Fruit fly (Drosophila melanogaster) whole organism, wandering third instar larva: ENCODE measurements around the gene Kap-alpha1.
A peak's percentile ranks its signal among the peaks of the same experiment; 100 is the strongest.

Experiments
- Abd-B ChIP-seq: fragments of >200 bp; optimal IDR thresholded peaks from 2 replicates; lab custom pipeline; 2017; ENCODE audit warnings: missing biosample characterization, missing genetic modification characterization
- CG32264 ChIP-seq: fragments of 200-800 bp; sonication (Bioruptor generic); optimal IDR thresholded peaks from 2 replicates; lab custom pipeline; 2016; ENCODE audit warnings: missing biosample characterization, missing genetic modification characterization
- CG9705 ChIP-seq: fragments of 200-800 bp; sonication (Bioruptor generic); optimal IDR thresholded peaks from 2 replicates; lab custom pipeline; 2018; ENCODE audit warnings: missing biosample characterization, mild to moderate bottlenecking, missing genetic modification characterization
- CrebA ChIP-seq: fragments of 200-800 bp; sonication (Bioruptor generic); optimal IDR thresholded peaks from 2 replicates; lab custom pipeline; 2016; ENCODE audit warnings: missing biosample characterization, mild to moderate bottlenecking, missing genetic modification characterization, borderline replicate concordance
- Dfd ChIP-seq: fragments of >200 bp; optimal IDR thresholded peaks from 2 replicates; lab custom pipeline; 2017; ENCODE audit warnings: missing biosample characterization, missing genetic modification characterization
- Dif ChIP-seq: fragments of 200-275, 200-300 bp; sonication (Bioruptor generic); optimal IDR thresholded peaks from 2 replicates; lab custom pipeline; 2018; ENCODE audit warnings: missing biosample characterization, missing genetic modification characterization; ENCODE audit not compliant: partially characterized antibody
- GATAd ChIP-seq: sonication (Bioruptor generic); optimal IDR thresholded peaks from 2 replicates; lab custom pipeline; 2016; ENCODE audit warnings: missing biosample characterization, missing genetic modification characterization
- HLH106 ChIP-seq: fragments of 200-800 bp; optimal IDR thresholded peaks from 3 replicates; lab custom pipeline; 2019; ENCODE audit warnings: missing biosample characterization, mild to moderate bottlenecking, missing genetic modification characterization, moderate library complexity
- Hnf4 ChIP-seq: fragments of 200-800 bp; sonication (Bioruptor generic); optimal IDR thresholded peaks from 2 replicates; lab custom pipeline; 2016; ENCODE audit warnings: missing biosample characterization, mild to moderate bottlenecking, missing genetic modification characterization
- Hr78 ChIP-seq: fragments of >200 bp; optimal IDR thresholded peaks from 2 replicates; lab custom pipeline; 2017; ENCODE audit warnings: missing biosample characterization, missing genetic modification characterization
- Hr83 ChIP-seq: fragments of 200-300 bp; sonication (Bioruptor generic); optimal IDR thresholded peaks from 2 replicates; lab custom pipeline; 2016; ENCODE audit warnings: missing biosample characterization, mild to moderate bottlenecking, missing genetic modification characterization, moderate library complexity; ENCODE audit not compliant: poor library complexity, severe bottlenecking
- Jra ChIP-seq: sonication (Bioruptor generic); optimal IDR thresholded peaks from 2 replicates; lab custom pipeline; 2016; ENCODE audit warnings: missing biosample characterization, missing genetic modification characterization
- Mio ChIP-seq: sonication (Bioruptor generic); optimal IDR thresholded peaks from 2 replicates; lab custom pipeline; 2016; ENCODE audit warnings: missing biosample characterization, missing genetic modification characterization
- Myc ChIP-seq: fragments of >200 bp; optimal IDR thresholded peaks from 2 replicates; lab custom pipeline; 2017
- N ChIP-seq: fragments of >200 bp; optimal IDR thresholded peaks from 2 replicates; lab custom pipeline; 2018; ENCODE audit warnings: missing biosample characterization, missing external identifiers, missing genetic modification characterization
- OdsH ChIP-seq: fragments of 200-800 bp; sonication (Bioruptor generic); optimal IDR thresholded peaks from 2 replicates; lab custom pipeline; 2016; ENCODE audit warnings: missing biosample characterization, mild to moderate bottlenecking, missing genetic modification characterization
- Rel ChIP-seq, 2 experiments: fragments of 200-800 bp; sonication (Bioruptor generic) in 1 of 2; optimal IDR thresholded peaks; 2 replicates in 1 of 2; 3 replicates in 1 of 2; lab custom pipeline; 2016 to 2019; ENCODE audit warnings: mild to moderate bottlenecking in 2 of 2, missing biosample characterization in 2 of 2, missing genetic modification characterization in 2 of 2, moderate library complexity in 1 of 2
- Sp1 ChIP-seq: fragments of 200-800 bp; sonication (Bioruptor generic); optimal IDR thresholded peaks from 3 replicates; lab custom pipeline; 2019; ENCODE audit warnings: missing biosample characterization, mild to moderate bottlenecking, missing genetic modification characterization, moderate library complexity
- Vsx2 ChIP-seq: fragments of 200-300, 225-300 bp; sonication (Bioruptor generic); optimal IDR thresholded peaks from 2 replicates; lab custom pipeline; 2018; ENCODE audit warnings: missing biosample characterization, missing genetic modification characterization; ENCODE audit not compliant: partially characterized antibody
- br ChIP-seq: fragments of 200-800 bp; sonication (Bioruptor generic); optimal IDR thresholded peaks from 2 replicates; lab custom pipeline; 2016; ENCODE audit warnings: missing biosample characterization, missing genetic modification characterization
- brk ChIP-seq: fragments of 200-800 bp; sonication (Bioruptor generic); optimal IDR thresholded peaks from 2 replicates; lab custom pipeline; 2016; ENCODE audit warnings: missing biosample characterization, mild to moderate bottlenecking, missing genetic modification characterization
- dl ChIP-seq, 2 experiments: fragments of 175-275, 200-275 bp in 1 of 2; fragments of 200-275 bp in 1 of 2; sonication (Bioruptor generic); optimal IDR thresholded peaks; lab custom pipeline; 2018; ENCODE audit warnings: mild to moderate bottlenecking in 2 of 2, missing biosample characterization in 2 of 2, missing genetic modification characterization in 2 of 2, moderate library complexity in 2 of 2; ENCODE audit not compliant: partially characterized antibody in 2 of 2, insufficient read depth in 1 of 2
- dmrt93B ChIP-seq: fragments of 200-800 bp; sonication (Bioruptor generic); optimal IDR thresholded peaks from 2 replicates; lab custom pipeline; 2018; ENCODE audit warnings: missing biosample characterization, mild to moderate bottlenecking, missing genetic modification characterization
- dsf ChIP-seq: sonication (Bioruptor generic); optimal IDR thresholded peaks from 2 replicates; lab custom pipeline; 2016; ENCODE audit warnings: missing biosample characterization, missing genetic modification characterization, borderline replicate concordance
- ey ChIP-seq: fragments of 200-800 bp; sonication (Bioruptor generic); optimal IDR thresholded peaks from 2 replicates; lab custom pipeline; 2016; ENCODE audit warnings: missing biosample characterization, missing genetic modification characterization
- foxo ChIP-seq, 2 experiments: fragments of 200-800 bp; sonication (Bioruptor generic); optimal IDR thresholded peaks; 2 replicates in 1 of 2; 3 replicates in 1 of 2; lab custom pipeline; 2016 to 2017; ENCODE audit warnings: missing biosample characterization in 2 of 2, missing genetic modification characterization in 2 of 2
- fru ChIP-seq: fragments of 200-800 bp; sonication (Bioruptor generic); optimal IDR thresholded peaks from 3 replicates; lab custom pipeline; 2016; ENCODE audit warnings: missing biosample characterization, mild to moderate bottlenecking, missing genetic modification characterization
- h ChIP-seq: fragments of 200-800 bp; sonication (Bioruptor generic); optimal IDR thresholded peaks from 3 replicates; lab custom pipeline; 2016; ENCODE audit warnings: missing biosample characterization, mild to moderate bottlenecking, missing genetic modification characterization
- jim ChIP-seq: fragments of 175-275, 200-325 bp; sonication (Bioruptor generic); optimal IDR thresholded peaks from 2 replicates; lab custom pipeline; 2016; ENCODE audit warnings: missing biosample characterization, mild to moderate bottlenecking, missing genetic modification characterization
- lola ChIP-seq: fragments of >200 bp; optimal IDR thresholded peaks from 2 replicates; lab custom pipeline; 2017; ENCODE audit warnings: missing biosample characterization, missing genetic modification characterization
- pan ChIP-seq: fragments of >200 bp; optimal IDR thresholded peaks from 2 replicates; lab custom pipeline; 2017
- psq ChIP-seq: fragments of 200-800 bp; sonication (Bioruptor generic); optimal IDR thresholded peaks from 3 replicates; lab custom pipeline; 2017; ENCODE audit warnings: missing biosample characterization, mild to moderate bottlenecking, missing genetic modification characterization, moderate library complexity
- rgr ChIP-seq: fragments of 200-800 bp; sonication (Bioruptor generic); optimal IDR thresholded peaks from 3 replicates; lab custom pipeline; 2016; ENCODE audit warnings: missing biosample characterization, mild to moderate bottlenecking, missing genetic modification characterization
- sage ChIP-seq: fragments of 200-800 bp; sonication (Bioruptor generic); optimal IDR thresholded peaks from 2 replicates; lab custom pipeline; 2016; ENCODE audit warnings: missing biosample characterization, mild to moderate bottlenecking, missing genetic modification characterization
- sv ChIP-seq: fragments of 200-800 bp; sonication (Bioruptor generic); optimal IDR thresholded peaks from 3 replicates; lab custom pipeline; 2016; ENCODE audit warnings: missing biosample characterization, missing genetic modification characterization
- usp ChIP-seq: fragments of >200 bp; optimal IDR thresholded peaks from 2 replicates; lab custom pipeline; 2017; ENCODE audit warnings: missing biosample characterization, missing genetic modification characterization
- woc ChIP-seq: sonication (Bioruptor generic); optimal IDR thresholded peaks from 2 replicates; lab custom pipeline; 2016; ENCODE audit warnings: missing biosample characterization, mild to moderate bottlenecking, missing genetic modification characterization

The Kap-alpha1 gene

dm6 chr3L:19778530-19778929, 28.5 kb upstream of the Kap-alpha1 start:
- TF ChIP-seq fru: no peak
- TF ChIP-seq rgr (GFP tag; lab: Kevin White, UChicago): no peak
- TF ChIP-seq br (GFP tag; lab: Kevin White, UChicago): no peak
- TF ChIP-seq Hr83 (GFP tag; lab: Kevin White, UChicago): no peak
- no peak for TF ChIP-seq Vsx2 (GFP tag; lab: Kevin White, UChicago)
- no peak for TF ChIP-seq usp (GFP tag; lab: Kevin White, UChicago)
- no peak for TF ChIP-seq sage (GFP tag; lab: Kevin White, UChicago)
- no peak for TF ChIP-seq foxo (GFP tag; optimal IDR thresholded peaks at IDR 0.05; lab: Kevin White, UChicago)

DNA sequence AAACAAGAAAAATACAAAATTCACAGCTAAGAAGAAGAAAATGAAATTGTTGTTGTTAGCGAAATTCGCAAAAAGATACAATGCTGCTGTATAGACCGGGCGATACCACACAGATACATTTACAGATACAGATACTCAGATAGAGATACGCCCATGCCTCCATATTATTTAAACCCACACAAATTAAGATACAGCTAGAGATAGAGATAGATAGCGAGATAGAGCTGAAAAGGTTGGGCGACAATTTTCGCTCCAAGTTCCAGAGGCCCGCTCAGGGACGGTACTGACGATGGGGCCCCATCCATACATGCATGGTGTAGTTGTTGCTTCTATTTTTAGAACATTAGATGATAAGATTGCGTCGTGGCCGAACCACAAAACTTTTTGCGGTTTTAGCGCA, 19.4 kb upstream of the Kap-alpha1 start:
- TF ChIP-seq Hr83 (GFP tag; lab: Kevin White, UChicago) (peak; percentile 28), h (GFP tag; lab: Kevin White, UChicago) (no peak)

- TF ChIP-seq CG32264 (GFP tag; lab: Kevin White, UChicago): no peak
- no peak for TF ChIP-seq Rel (GFP tag; optimal IDR thresholded peaks at IDR 0.05; lab: Kevin White, UChicago)
- TF ChIP-seq Rel (tag; optimal IDR thresholded peaks at IDR 0.05; lab: Kevin White, UChicago): peak; percentile 51
Measured at dm6 chr3L:19790564-19790928, 16.5 kb upstream of the Kap-alpha1 start.

- TF ChIP-seq Rel (GFP tag; optimal IDR thresholded peaks at IDR 0.05; lab: Kevin White, UChicago) (peak; percentile 57), Rel (tag; optimal IDR thresholded peaks at IDR 0.05; lab: Kevin White, UChicago) (peak; percentile 0), CG32264 (GFP tag; lab: Kevin White, UChicago) (no peak), Myc (lab: Kevin White, UChicago) (peak; percentile 100), dmrt93B (GFP tag; lab: Kevin White, UChicago) (peak; percentile 49), usp (GFP tag; lab: Kevin White, UChicago) (no peak), lola (no peak), h (GFP tag; lab: Kevin White, UChicago) (peak; percentile 73), pan (no peak), fru (peak; percentile 83), Abd-B (GFP tag; lab: Kevin White, UChicago) (no peak), foxo (GFP tag; optimal IDR thresholded peaks at IDR 0.05; lab: Kevin White, UChicago) (peak in 1 of 2 experiments; percentile 80), OdsH (GFP tag; lab: Kevin White, UChicago) (peak; percentile 63), rgr (GFP tag; lab: Kevin White, UChicago) (peak; percentile 72), Mio (GFP tag; lab: Kevin White, UChicago) (no peak), Dif (GFP tag; lab: Kevin White, UChicago) (peak; percentile 95), woc (GFP tag; lab: Kevin White, UChicago) (peak; percentile 97), CG9705 (GFP tag; lab: Kevin White, UChicago) (peak; percentile 55), sv (GFP tag; lab: Kevin White, UChicago) (peak; percentile 49), Hnf4 (peak; percentile 24), br (GFP tag; lab: Kevin White, UChicago) (peak; percentile 64), N (GFP tag; lab: Kevin White, UChicago) (no peak), sage (GFP tag; lab: Kevin White, UChicago) (peak; percentile 61), ey (peak; percentile 73), HLH106 (tag; lab: Kevin White, UChicago) (peak; percentile 91), brk (GFP tag; lab: Kevin White, UChicago) (no peak), Jra (GFP tag; lab: Kevin White, UChicago) (peak; percentile 1), psq (peak; percentile 71), Dfd (no peak), Vsx2 (GFP tag; lab: Kevin White, UChicago) (no peak), Hr83 (GFP tag; lab: Kevin White, UChicago) (peak; percentile 46), dsf (no peak), jim (no peak), Hr78 (GFP tag; lab: Kevin White, UChicago) (no peak), GATAd (GFP tag; lab: Kevin White, UChicago) (no peak), CrebA (GFP tag; lab: Kevin White, UChicago) (peak; percentile 21), Sp1 (peak; percentile 77), dl (GFP tag; optimal IDR thresholded peaks at IDR 0.05; lab: Kevin White, UChicago; ENCODE audit: insufficient read depth in 1 of 2, partially characterized antibody in 2 of 2) (peak; percentile 92 to 93)
Measured at dm6 chr3L:19790929-19791687, 15.9 kb upstream of the Kap-alpha1 start.
